Fruit fly (Drosophila melanogaster) whole organism, embryonic: Measurements from ENCODE around the gene CG15247.

Source experiments
- Asciz ChIP-seq: fragments of 200-800 bp; sonication (Bioruptor generic); optimal IDR thresholded peaks from 2 replicates; lab custom pipeline; 2017; ENCODE audit warnings: missing biosample characterization, mild to moderate bottlenecking, missing genetic modification characterization, missing genetic modification reagents
- B-H1 ChIP-seq: fragments of 200-800 bp; sonication (Bioruptor generic); IDR thresholded peaks from 3 replicates; pipeline ENCODE4 v1.3.6; 2022; ENCODE audit warnings: missing biosample characterization, missing genetic modification characterization
- CG10321 ChIP-seq: fragments of 200-800 bp; sonication (Bioruptor generic); IDR thresholded peaks from 2 replicates; pipeline ENCODE4 v1.3.6; 2022; ENCODE audit warnings: missing biosample characterization, missing genetic modification characterization
- CG10543 ChIP-seq: fragments of 200-800 bp; sonication (Bioruptor generic); optimal IDR thresholded peaks from 3 replicates; lab custom pipeline; 2017; ENCODE audit warnings: missing biosample characterization, mild to moderate bottlenecking, missing genetic modification characterization, moderate library complexity
- CG14441 ChIP-seq: fragments of 200-800 bp; sonication (Bioruptor generic); IDR thresholded peaks from 2 replicates; pipeline ENCODE4 v1.3.6; 2022; ENCODE audit warnings: missing biosample characterization, missing genetic modification characterization
- CG16813 ChIP-seq: fragments of 200-800 bp; sonication (Bioruptor generic); IDR thresholded peaks from 3 replicates; pipeline ENCODE4 v1.3.6; 2022; ENCODE audit warnings: missing biosample characterization, missing genetic modification characterization; ENCODE audit not compliant: partially characterized antibody
- CG17802 ChIP-seq: fragments of 200-800 bp; sonication (Bioruptor generic); optimal IDR thresholded peaks from 2 replicates; lab custom pipeline; 2018; ENCODE audit warnings: missing biosample characterization, mild to moderate bottlenecking, missing genetic modification characterization, moderate library complexity
- CG1792 ChIP-seq: fragments of 200-800 bp; sonication (Bioruptor generic); optimal IDR thresholded peaks from 2 replicates; lab custom pipeline; 2016; ENCODE audit warnings: missing biosample characterization, missing genetic modification characterization
- CG18764 ChIP-seq: fragments of 200-800 bp; sonication (Bioruptor generic); optimal IDR thresholded peaks from 3 replicates; lab custom pipeline; 2016; ENCODE audit warnings: missing biosample characterization, missing genetic modification characterization
- CG2120 ChIP-seq: fragments of 200-800 bp; sonication (Bioruptor generic); optimal IDR thresholded peaks from 3 replicates; lab custom pipeline; 2016; ENCODE audit warnings: missing biosample characterization, missing genetic modification characterization
- CG30431 ChIP-seq: fragments of 200-800 bp; sonication (Bioruptor generic); optimal IDR thresholded peaks from 2 replicates; lab custom pipeline; 2017; ENCODE audit warnings: missing biosample characterization, missing genetic modification characterization
- CG31365 ChIP-seq: fragments of 200-800 bp; sonication (Bioruptor generic); optimal IDR thresholded peaks from 2 replicates; lab custom pipeline; 2018; ENCODE audit warnings: missing biosample characterization, mild to moderate bottlenecking, missing genetic modification characterization
- CG33213 ChIP-seq: fragments of 200-800 bp; sonication (Bioruptor generic); optimal IDR thresholded peaks from 3 replicates; lab custom pipeline; 2016; ENCODE audit warnings: missing biosample characterization, missing genetic modification characterization
- CG43689 ChIP-seq: fragments of 200-800 bp; sonication (Bioruptor generic); IDR thresholded peaks from 2 replicates; pipeline ENCODE4 v1.3.6; 2022; ENCODE audit warnings: missing biosample characterization, missing genetic modification characterization
- CG4424 ChIP-seq: fragments of 200-800 bp; sonication (Bioruptor generic); optimal IDR thresholded peaks from 3 replicates; lab custom pipeline; 2016; ENCODE audit warnings: missing biosample characterization, missing genetic modification characterization
- CG7963 ChIP-seq: fragments of 200-800 bp; sonication (Bioruptor generic); IDR thresholded peaks from 3 replicates; pipeline ENCODE4 v1.3.6; 2022; ENCODE audit warnings: missing biosample characterization, missing genetic modification characterization; ENCODE audit not compliant: partially characterized antibody
- CG8089 ChIP-seq: fragments of 200-800 bp; sonication (Bioruptor generic); optimal IDR thresholded peaks from 3 replicates; lab custom pipeline; 2016; ENCODE audit warnings: missing biosample characterization, missing genetic modification characterization
- CG9609 ChIP-seq: fragments of 200-800 bp; sonication (Bioruptor generic); optimal IDR thresholded peaks from 3 replicates; lab custom pipeline; 2016; ENCODE audit warnings: missing biosample characterization, missing genetic modification characterization
- CG9817 ChIP-seq: fragments of 200-800 bp; sonication (Bioruptor generic); optimal IDR thresholded peaks from 2 replicates; lab custom pipeline; 2018; ENCODE audit warnings: missing biosample characterization, mild to moderate bottlenecking, missing genetic modification characterization, moderate library complexity
- Dad ChIP-seq: fragments of 200-800 bp; sonication (Bioruptor generic); optimal IDR thresholded peaks from 3 replicates; lab custom pipeline; 2016; ENCODE audit warnings: missing biosample characterization, missing genetic modification characterization
- Dref ChIP-seq: fragments of 200-800 bp; sonication (Bioruptor generic); IDR thresholded peaks from 2 replicates; pipeline ENCODE4 v1.3.6; 2022; ENCODE audit warnings: missing biosample characterization, missing genetic modification characterization
- ERR ChIP-seq: fragments of 200-800 bp; sonication (Bioruptor generic); optimal IDR thresholded peaks from 2 replicates; lab custom pipeline; 2016; ENCODE audit warnings: missing biosample characterization, missing genetic modification characterization
- Eip74EF ChIP-seq, 2 experiments: fragments of 200-800 bp in 1 of 2; fragments of >200 bp in 1 of 2; sonication (Bioruptor generic) in 1 of 2; optimal IDR thresholded peaks; 2 replicates each; lab custom pipeline; 2017 to 2019; ENCODE audit warnings: missing biosample characterization in 2 of 2, missing genetic modification characterization in 2 of 2, mild to moderate bottlenecking in 1 of 2, moderate library complexity in 1 of 2
- Fer1 ChIP-seq: fragments of 200-800 bp; sonication (Bioruptor generic); optimal IDR thresholded peaks from 2 replicates; lab custom pipeline; 2017; ENCODE audit warnings: missing biosample characterization, mild to moderate bottlenecking, missing genetic modification characterization
- Gug ChIP-seq: fragments of 200-800 bp; sonication (Bioruptor generic); IDR thresholded peaks from 4 replicates; pipeline ENCODE4 v1.3.6; 2022; ENCODE audit warnings: missing biosample characterization, missing genetic modification characterization
- Hsf ChIP-seq: fragments of 200-800 bp; sonication (Bioruptor generic); optimal IDR thresholded peaks from 3 replicates; lab custom pipeline; 2016; ENCODE audit warnings: missing biosample characterization, missing genetic modification characterization
- Nf-YA ChIP-seq: fragments of 200-800 bp; sonication (Bioruptor generic); IDR thresholded peaks from 2 replicates; pipeline ENCODE4 v1.3.6; 2022; ENCODE audit warnings: missing biosample characterization, missing genetic modification characterization
- TFAM ChIP-seq: fragments of 200-800 bp; sonication (Bioruptor generic); optimal IDR thresholded peaks from 2 replicates; lab custom pipeline; 2017; ENCODE audit warnings: missing biosample characterization, missing genetic modification characterization, inconsistent platforms
- bsh ChIP-seq, 2 experiments: fragments of 200-800 bp; sonication (Bioruptor generic); optimal IDR thresholded peaks; 2 replicates each; lab custom pipeline; 2017 to 2018; ENCODE audit warnings: mild to moderate bottlenecking in 2 of 2, missing biosample characterization in 2 of 2, missing genetic modification characterization in 2 of 2, moderate library complexity in 1 of 2
- chm ChIP-seq: fragments of 200-800 bp; sonication (Bioruptor generic); IDR thresholded peaks from 2 replicates; pipeline ENCODE4 v1.3.6; 2022; ENCODE audit warnings: missing biosample characterization, missing genetic modification characterization
- da ChIP-seq: fragments of 200-800 bp; sonication (Bioruptor generic); optimal IDR thresholded peaks from 2 replicates; lab custom pipeline; 2016; ENCODE audit warnings: missing biosample characterization, missing genetic modification characterization
- dati ChIP-seq: fragments of 200-800 bp; sonication (Bioruptor generic); IDR thresholded peaks from 2 replicates; pipeline ENCODE4 v1.3.6; 2022; ENCODE audit warnings: missing biosample characterization, missing genetic modification characterization
- dmrt99B ChIP-seq: fragments of 200-800 bp; sonication (Bioruptor generic); optimal IDR thresholded peaks from 2 replicates; lab custom pipeline; 2018; ENCODE audit warnings: missing biosample characterization, mild to moderate bottlenecking, missing genetic modification characterization, moderate library complexity
- fd64A ChIP-seq: fragments of 200-800 bp; sonication (Bioruptor generic); optimal IDR thresholded peaks from 3 replicates; lab custom pipeline; 2018; ENCODE audit warnings: missing biosample characterization, mild to moderate bottlenecking, missing genetic modification characterization
- ham ChIP-seq: fragments of 200-800 bp; sonication (Bioruptor generic); IDR thresholded peaks from 2 replicates; pipeline ENCODE4 v1.3.6; 2022; ENCODE audit warnings: missing biosample characterization, missing genetic modification characterization
- ind ChIP-seq: fragments of 200-800 bp; sonication (Bioruptor generic); optimal IDR thresholded peaks from 3 replicates; lab custom pipeline; 2016; ENCODE audit warnings: missing biosample characterization, missing genetic modification characterization
- peb ChIP-seq: fragments of 200-800 bp; sonication (Bioruptor generic); IDR thresholded peaks from 2 replicates; pipeline ENCODE4 v1.3.6; 2022; ENCODE audit warnings: missing biosample characterization, missing genetic modification characterization
- pho ChIP-seq: fragments of 200-800 bp; sonication (Bioruptor generic); optimal IDR thresholded peaks from 2 replicates; lab custom pipeline; 2016; ENCODE audit warnings: missing biosample characterization, missing genetic modification characterization
- pnt ChIP-seq: fragments of 200-800 bp; sonication (Bioruptor generic); optimal IDR thresholded peaks from 3 replicates; lab custom pipeline; 2016; ENCODE audit warnings: missing biosample characterization, missing genetic modification characterization
- ranshi ChIP-seq: fragments of 200-800 bp; sonication (Bioruptor generic); IDR thresholded peaks from 2 replicates; pipeline ENCODE4 v1.3.6; 2022; ENCODE audit warnings: missing biosample characterization, missing genetic modification characterization
- ro ChIP-seq: fragments of 200-800 bp; sonication (Bioruptor generic); IDR thresholded peaks from 2 replicates; pipeline ENCODE4 v1.3.6; 2022; ENCODE audit warnings: missing biosample characterization, missing genetic modification characterization
- salm ChIP-seq: fragments of 200-800 bp; sonication (Bioruptor generic); optimal IDR thresholded peaks from 2 replicates; lab custom pipeline; 2018; ENCODE audit warnings: missing biosample characterization, mild to moderate bottlenecking, missing genetic modification characterization
- tgo ChIP-seq: fragments of 200-800 bp; sonication (Bioruptor generic); IDR thresholded peaks from 3 replicates; pipeline ENCODE4 v1.3.6; 2022; ENCODE audit warnings: missing biosample characterization, missing genetic modification characterization
- tup ChIP-seq: fragments of 200-800 bp; sonication (Bioruptor generic); optimal IDR thresholded peaks from 2 replicates; lab custom pipeline; 2016; ENCODE audit warnings: missing biosample characterization, mild to moderate bottlenecking, missing genetic modification characterization, moderate library complexity
- twi ChIP-seq: fragments of 200-800 bp; optimal IDR thresholded peaks from 2 replicates; lab custom pipeline; 2019; ENCODE audit warnings: missing biosample characterization, mild to moderate bottlenecking, missing genetic modification characterization, moderate library complexity
- tx ChIP-seq: fragments of 200-800 bp; sonication (Bioruptor generic); optimal IDR thresholded peaks from 2 replicates; lab custom pipeline; 2016; ENCODE audit warnings: missing biosample characterization, missing genetic modification characterization
- wdn ChIP-seq: fragments of 200-800 bp; sonication (Bioruptor generic); IDR thresholded peaks from 2 replicates; pipeline ENCODE4 v1.3.6; 2022; ENCODE audit warnings: missing biosample characterization, missing genetic modification characterization
- yki ChIP-seq: fragments of >200 bp; optimal IDR thresholded peaks from 3 replicates; lab custom pipeline; 2018
- zen ChIP-seq: fragments of 200-800 bp; sonication (Bioruptor generic); optimal IDR thresholded peaks from 3 replicates; lab custom pipeline; 2018; ENCODE audit warnings: missing biosample characterization, mild to moderate bottlenecking, missing genetic modification characterization, moderate library complexity

CG15247 gene

dm6 chrX:9875948-9876853, at the start of gene CG15247 (continued):
- TF ChIP-seq CG30431 (GFP tag; lab: Kevin White, UChicago): peak; percentile 22
- peak; percentile 68 for TF ChIP-seq B-H1 (GFP tag; lab: Robert Waterston, UW)
- peak; percentile 54 for TF ChIP-seq CG1792
- peak; percentile 34 for TF ChIP-seq CG10543 (GFP tag; lab: Kevin White, UChicago)
- peak; percentile 76 for TF ChIP-seq CG4424
- TF ChIP-seq fd64A (GFP tag; lab: Kevin White, UChicago): no peak
- TF ChIP-seq bsh (GFP tag; optimal IDR thresholded peaks at IDR 0.05; lab: Kevin White, UChicago): peak in 1 of 2 experiments; percentile 86
- TF ChIP-seq CG14441 (GFP tag; lab: Robert Waterston, UW): peak; percentile 82
- peak; percentile 41 for TF ChIP-seq pho (GFP tag; lab: Kevin White, UChicago)
- peak; percentile 50 for TF ChIP-seq CG33213 (GFP tag; lab: Kevin White, UChicago)
- no peak; the same call in 1 of the 2 replicates for TF ChIP-seq chm
- peak; percentile 69 for TF ChIP-seq pnt
- peak; percentile 33 for TF ChIP-seq CG8089 (GFP tag; lab: Kevin White, UChicago)
- TF ChIP-seq CG10321: no peak
- peak; percentile 79 for TF ChIP-seq ranshi
- TF ChIP-seq tx (GFP tag; lab: Kevin White, UChicago): peak; percentile 13
- TF ChIP-seq CG9609 (GFP tag; lab: Kevin White, UChicago): peak; percentile 35
- TF ChIP-seq CG9817 (tag; lab: Kevin White, UChicago): peak; percentile 85
- no peak for TF ChIP-seq tup (GFP tag; lab: Kevin White, UChicago)
- TF ChIP-seq dmrt99B (tag; lab: Kevin White, UChicago): peak; percentile 81
- no peak for TF ChIP-seq CG31365 (tag; lab: Kevin White, UChicago)
- peak; percentile 56; the same call in 1 of the 2 replicates for TF ChIP-seq Nf-YA (GFP tag; lab: Robert Waterston, UW)
- peak; percentile 40 for TF ChIP-seq zen (tag; lab: Kevin White, UChicago)
- peak; percentile 22 for TF ChIP-seq salm (tag; lab: Kevin White, UChicago)
- TF ChIP-seq Fer1: peak; percentile 50
- 0 out of 2 replicates have a peak, but pooled peaks have one; percentile 16 for TF ChIP-seq ham (GFP tag; lab: Robert Waterston, UW)
- TF ChIP-seq Hsf (GFP tag; lab: Kevin White, UChicago): peak; percentile 77
- peak; percentile 46; the same call in 1 of the 2 replicates for TF ChIP-seq peb
- peak; percentile 64 for TF ChIP-seq ro (GFP tag; lab: Robert Waterston, UW)
- peak; percentile 82 for TF ChIP-seq CG2120 (GFP tag; lab: Kevin White, UChicago)
- TF ChIP-seq Gug (GFP tag; lab: Robert Waterston, UW): peak; percentile 71
- TF ChIP-seq CG7963 (GFP tag; lab: Robert Waterston, UW): no peak
- peak; percentile 68 for TF ChIP-seq ind (GFP tag; lab: Kevin White, UChicago)
- TF ChIP-seq da (GFP tag; lab: Kevin White, UChicago): peak; percentile 1
- TF ChIP-seq Dad (GFP tag; lab: Kevin White, UChicago): peak; percentile 51
- peak in 1 of 2 experiments; percentile 16 for TF ChIP-seq Eip74EF (GFP tag; optimal IDR thresholded peaks at IDR 0.05; lab: Kevin White, UChicago)
- no peak for TF ChIP-seq Dref (GFP tag; lab: Robert Waterston, UW)
- no peak for TF ChIP-seq dati (GFP tag; lab: Robert Waterston, UW)
- peak; percentile 76 for TF ChIP-seq wdn (GFP tag; lab: Robert Waterston, UW)
- peak; percentile 38 for TF ChIP-seq CG18764 (GFP tag; lab: Kevin White, UChicago)
- peak; percentile 77 for TF ChIP-seq tgo (GFP tag; lab: Robert Waterston, UW)
- no peak for TF ChIP-seq yki (lab: Kevin White, UChicago)
- no peak for TF ChIP-seq TFAM (GFP tag; lab: Kevin White, UChicago)
- TF ChIP-seq Asciz: peak; percentile 46
- TF ChIP-seq CG16813 (GFP tag; lab: Robert Waterston, UW): no peak
- no peak for TF ChIP-seq ERR (GFP tag; lab: Kevin White, UChicago)
- TF ChIP-seq twi: peak; percentile 15
- no peak for TF ChIP-seq CG17802 (tag; lab: Kevin White, UChicago)
- TF ChIP-seq CG43689: peak; percentile 47; the same call in 1 of the 2 replicates
